Worm (Caenorhabditis elegans): ENCODE results near the gene irld-42.

- TF ChIP-seq ceh-39 (tag; optimal IDR thresholded peaks at IDR 0.05) (no peak), unc-39 (tag; optimal IDR thresholded peaks at IDR 0.05) (no peak), mep-1 (tag; optimal IDR thresholded peaks at IDR 0.05) (no peak)
Observed at ce11 chrV:1631717-1632116, 36.6 kb upstream of the irld-42 start, which contains the start of gene irld-17.
